Worm (Caenorhabditis elegans) whole organism, L4 larva: ENCODE results near the gene M01H9.3.

Experiments
- F44E2.7 ChIP-seq: fragments of 200-800 bp; sonication (Bioruptor generic); IDR thresholded peaks from 2 replicates; pipeline ENCODE4 v2.1.2; 2022; ENCODE audit warnings: missing genetic modification characterization, missing compliant biosample characterization
- T26A8.4 ChIP-seq: fragments of 200-800 bp; sonication (Bioruptor generic); IDR thresholded peaks from 2 replicates; pipeline ENCODE4 v1.3.6; 2022; ENCODE audit warnings: missing genetic modification characterization, missing compliant biosample characterization
- Y105C5A.15 ChIP-seq: fragments of 200-800 bp; sonication (Bioruptor generic); IDR thresholded peaks from 2 replicates; pipeline ENCODE4 v1.3.6; 2022; ENCODE audit warnings: missing genetic modification characterization, missing compliant biosample characterization
- Y48G9A.11 ChIP-seq: fragments of 200-800 bp; sonication (Bioruptor generic); IDR thresholded peaks from 2 replicates; pipeline ENCODE4 v1.3.6; 2022; ENCODE audit warnings: missing genetic modification reagents, missing genetic modification characterization, missing compliant biosample characterization
- Y5F2A.4 ChIP-seq: fragments of 200-800 bp; sonication (Bioruptor generic); optimal IDR thresholded peaks from 2 replicates; lab custom pipeline; 2018; ENCODE audit warnings: mild to moderate bottlenecking, missing genetic modification characterization, missing compliant biosample characterization
- ZK337.2 ChIP-seq: fragments of 200-800 bp; sonication (Bioruptor generic); IDR thresholded peaks from 2 replicates; pipeline ENCODE4 v1.3.6; 2022; ENCODE audit warnings: missing genetic modification reagents, missing genetic modification characterization, missing compliant biosample characterization
- ZK546.5 ChIP-seq, 2 experiments: sonication (generic microtip); optimal IDR thresholded peaks; 2 replicates each; lab custom pipeline; 2017; ENCODE audit warnings: missing biosample characterization in 2 of 2, missing genetic modification characterization in 2 of 2
- ama-1 ChIP-seq: fragments of 150-350 bp; optimal IDR thresholded peaks from 2 replicates; lab custom pipeline; 2014; ENCODE audit warnings: inconsistent platforms, mixed read lengths
- attf-4 ChIP-seq: sonication (generic microtip); optimal IDR thresholded peaks from 3 replicates; lab custom pipeline; 2017; ENCODE audit warnings: missing biosample characterization, missing genetic modification characterization
- ceh-20 ChIP-seq: fragments of 200-800 bp; sonication (Bioruptor generic); IDR thresholded peaks from 2 replicates; pipeline ENCODE4 v1.3.6; 2022; ENCODE audit warnings: missing genetic modification reagents, missing genetic modification characterization, missing compliant biosample characterization
- ceh-28 ChIP-seq: fragments of 150-350 bp; optimal IDR thresholded peaks from 2 replicates; lab custom pipeline; 2014; ENCODE audit warnings: missing biosample characterization, missing genetic modification reagents, missing genetic modification characterization
- ceh-44 ChIP-seq: fragments of 200-800 bp; sonication (Bioruptor generic); IDR thresholded peaks from 2 replicates; pipeline ENCODE4 v1.3.6; 2022; ENCODE audit warnings: missing genetic modification reagents, missing genetic modification characterization, missing compliant biosample characterization
- ceh-82 ChIP-seq: sonication (generic microtip); optimal IDR thresholded peaks from 2 replicates; lab custom pipeline; 2017; ENCODE audit warnings: missing biosample characterization, missing genetic modification characterization
- ces-1 ChIP-seq: fragments of 150-350 bp; sonication (generic microtip); optimal IDR thresholded peaks from 4 replicates; lab custom pipeline; 2014; ENCODE audit warnings: missing biosample characterization, missing genetic modification reagents, missing genetic modification characterization
- cey-2 ChIP-seq: sonication (generic microtip); optimal IDR thresholded peaks from 3 replicates; lab custom pipeline; 2017; ENCODE audit warnings: missing genetic modification characterization, mild to moderate bottlenecking, missing compliant biosample characterization, antibody characterized with exemption, borderline replicate concordance; ENCODE audit not compliant: insufficient read depth
- ctbp-1 ChIP-seq: fragments of 200-800 bp; sonication (Bioruptor generic); IDR thresholded peaks from 2 replicates; pipeline ENCODE4 v1.3.6; 2022; ENCODE audit warnings: missing genetic modification reagents, missing genetic modification characterization, missing compliant biosample characterization
- daf-8 ChIP-seq: fragments of 200-800 bp; sonication (Bioruptor generic); IDR thresholded peaks from 2 replicates; pipeline ENCODE4 v1.3.6; 2022; ENCODE audit warnings: missing genetic modification characterization, missing compliant biosample characterization
- dmd-6 ChIP-seq: fragments of 200-800 bp; sonication (Bioruptor generic); IDR thresholded peaks from 2 replicates; pipeline ENCODE4 v1.3.6; 2022; ENCODE audit warnings: missing genetic modification reagents, missing genetic modification characterization, missing compliant biosample characterization
- dmd-8 ChIP-seq: fragments of 200-800 bp; sonication (Bioruptor generic); IDR thresholded peaks from 2 replicates; pipeline ENCODE4 v1.3.6; 2022; ENCODE audit warnings: missing genetic modification characterization, missing compliant biosample characterization
- dmd-9 ChIP-seq: fragments of 200-800 bp; sonication (Bioruptor generic); IDR thresholded peaks from 2 replicates; pipeline ENCODE4 v1.3.6; 2022; ENCODE audit warnings: missing genetic modification reagents, missing genetic modification characterization, missing compliant biosample characterization
- dpl-1 ChIP-seq: fragments of 150-350 bp; optimal IDR thresholded peaks from 2 replicates; lab custom pipeline; 2014; ENCODE audit warnings: missing biosample characterization, missing genetic modification reagents, missing genetic modification characterization
- dve-1 ChIP-seq: sonication (generic microtip); optimal IDR thresholded peaks from 2 replicates; lab custom pipeline; 2017; ENCODE audit warnings: antibody characterized with exemption, mild to moderate bottlenecking, missing genetic modification characterization, missing compliant biosample characterization; ENCODE audit not compliant: insufficient read depth
- gei-8 ChIP-seq: fragments of 200-800 bp; sonication (Bioruptor generic); optimal IDR thresholded peaks from 2 replicates; lab custom pipeline; 2018; ENCODE audit warnings: mild to moderate bottlenecking, missing genetic modification characterization, missing compliant biosample characterization
- hlh-11 ChIP-seq: fragments of 200-800 bp; sonication (Bioruptor generic); optimal IDR thresholded peaks from 2 replicates; lab custom pipeline; 2018; ENCODE audit warnings: mild to moderate bottlenecking, missing genetic modification characterization, missing compliant biosample characterization
- hlh-30 ChIP-seq: sonication (generic microtip); optimal IDR thresholded peaks from 2 replicates; lab custom pipeline; 2017; ENCODE audit warnings: antibody characterized with exemption, mild to moderate bottlenecking, missing genetic modification characterization, missing compliant biosample characterization; ENCODE audit not compliant: insufficient read depth
- lim-7 ChIP-seq: fragments of 200-800 bp; sonication (Bioruptor generic); IDR thresholded peaks from 2 replicates; pipeline ENCODE4 v1.3.6; 2022; ENCODE audit warnings: missing genetic modification characterization, missing compliant biosample characterization
- lin-1 ChIP-seq: fragments of 200-800 bp; sonication (Bioruptor generic); IDR thresholded peaks from 2 replicates; pipeline ENCODE4 v1.3.6; 2022; ENCODE audit warnings: missing genetic modification reagents, missing genetic modification characterization, missing compliant biosample characterization
- lin-38 ChIP-seq: fragments of 200-800 bp; sonication (Bioruptor generic); IDR thresholded peaks from 2 replicates; pipeline ENCODE4 v1.3.6; 2022; ENCODE audit warnings: missing genetic modification reagents, missing genetic modification characterization, missing compliant biosample characterization
- lir-3 ChIP-seq: sonication (generic microtip); optimal IDR thresholded peaks from 2 replicates; lab custom pipeline; 2016; ENCODE audit warnings: mild to moderate bottlenecking, missing genetic modification characterization, missing compliant biosample characterization
- lsy-2 ChIP-seq, 2 experiments: fragments of 150-350 bp in 1 of 2; sonication (generic microtip) in 1 of 2; optimal IDR thresholded peaks; 2 replicates each; lab custom pipeline; 2014 to 2017; ENCODE audit warnings: missing biosample characterization in 2 of 2, missing genetic modification characterization in 2 of 2
- mdl-1 ChIP-seq, 2 experiments: fragments of 150-350 bp in 1 of 2; sonication (generic microtip) in 1 of 2; optimal IDR thresholded peaks; 2 replicates each; lab custom pipeline; 2014 to 2017; ENCODE audit warnings: missing biosample characterization in 2 of 2, missing genetic modification characterization in 2 of 2
- mdt-29 ChIP-seq: fragments of 200-800 bp; sonication (Bioruptor generic); IDR thresholded peaks from 2 replicates; pipeline ENCODE4 v1.3.6; 2022; ENCODE audit warnings: missing genetic modification reagents, missing genetic modification characterization, missing compliant biosample characterization
- mep-1 ChIP-seq: fragments of 150-350 bp; sonication (generic microtip); optimal IDR thresholded peaks from 3 replicates; lab custom pipeline; 2014; ENCODE audit warnings: missing biosample characterization, missing genetic modification characterization
- mes-2 ChIP-seq: sonication (generic microtip); optimal IDR thresholded peaks from 2 replicates; lab custom pipeline; 2016; ENCODE audit warnings: missing genotype, mild to moderate bottlenecking, missing genetic modification characterization, missing compliant biosample characterization; ENCODE audit not compliant: poor library complexity, severe bottlenecking
- mxl-2 ChIP-seq: fragments of 200-800 bp; sonication (Bioruptor generic); conservative IDR thresholded peaks from 2 replicates; pipeline ENCODE4 v1.3.6; 2022; ENCODE audit warnings: missing genetic modification reagents, missing genetic modification characterization, missing compliant biosample characterization
- nhr-237 ChIP-seq: sonication (generic microtip); optimal IDR thresholded peaks from 2 replicates; lab custom pipeline; 2017; ENCODE audit warnings: missing biosample characterization, missing genetic modification characterization
- nhr-48 ChIP-seq: sonication (generic microtip); optimal IDR thresholded peaks from 2 replicates; lab custom pipeline; 2016; ENCODE audit warnings: mild to moderate bottlenecking, missing genetic modification characterization, missing compliant biosample characterization
- nhr-6 ChIP-seq: fragments of 150-350 bp; optimal IDR thresholded peaks from 2 replicates; lab custom pipeline; 2014; ENCODE audit warnings: missing biosample characterization, missing genetic modification characterization
- nhr-77 ChIP-seq: fragments of 150-350 bp; optimal IDR thresholded peaks from 2 replicates; lab custom pipeline; 2014; ENCODE audit warnings: missing biosample characterization, missing genetic modification characterization
- snpc-4 ChIP-seq: fragments of 150-350 bp; optimal IDR thresholded peaks from 2 replicates; lab custom pipeline; 2014; ENCODE audit warnings: missing biosample characterization, missing genetic modification characterization
- spr-1 ChIP-seq: sonication (generic microtip); optimal IDR thresholded peaks from 2 replicates; lab custom pipeline; 2016; ENCODE audit warnings: mild to moderate bottlenecking, missing genetic modification characterization, missing compliant biosample characterization
- tra-1 ChIP-seq: fragments of 200-800 bp; sonication (Bioruptor generic); IDR thresholded peaks from 2 replicates; pipeline ENCODE4 v1.3.6; 2022; ENCODE audit warnings: missing genetic modification reagents, missing genetic modification characterization, missing compliant biosample characterization
- vab-7 ChIP-seq: fragments of 200-800 bp; sonication (Bioruptor generic); IDR thresholded peaks from 2 replicates; pipeline ENCODE4 v1.3.6; 2022; ENCODE audit warnings: missing genetic modification reagents, missing genetic modification characterization, missing compliant biosample characterization
- zag-1 ChIP-seq: fragments of 150-350 bp; optimal IDR thresholded peaks from 2 replicates; lab custom pipeline; 2014; ENCODE audit warnings: missing biosample characterization, missing genetic modification characterization
- zfp-3 ChIP-seq: fragments of 200-800 bp; sonication (Bioruptor generic); conservative IDR thresholded peaks from 2 replicates; pipeline ENCODE4 v1.3.6; 2022; ENCODE audit warnings: missing genetic modification reagents, missing genetic modification characterization, missing compliant biosample characterization
- ztf-11 ChIP-seq: fragments of 150-350 bp; optimal IDR thresholded peaks from 2 replicates; lab custom pipeline; 2014; ENCODE audit warnings: missing biosample characterization, missing genetic modification characterization

The M01H9.3 gene

DNA sequence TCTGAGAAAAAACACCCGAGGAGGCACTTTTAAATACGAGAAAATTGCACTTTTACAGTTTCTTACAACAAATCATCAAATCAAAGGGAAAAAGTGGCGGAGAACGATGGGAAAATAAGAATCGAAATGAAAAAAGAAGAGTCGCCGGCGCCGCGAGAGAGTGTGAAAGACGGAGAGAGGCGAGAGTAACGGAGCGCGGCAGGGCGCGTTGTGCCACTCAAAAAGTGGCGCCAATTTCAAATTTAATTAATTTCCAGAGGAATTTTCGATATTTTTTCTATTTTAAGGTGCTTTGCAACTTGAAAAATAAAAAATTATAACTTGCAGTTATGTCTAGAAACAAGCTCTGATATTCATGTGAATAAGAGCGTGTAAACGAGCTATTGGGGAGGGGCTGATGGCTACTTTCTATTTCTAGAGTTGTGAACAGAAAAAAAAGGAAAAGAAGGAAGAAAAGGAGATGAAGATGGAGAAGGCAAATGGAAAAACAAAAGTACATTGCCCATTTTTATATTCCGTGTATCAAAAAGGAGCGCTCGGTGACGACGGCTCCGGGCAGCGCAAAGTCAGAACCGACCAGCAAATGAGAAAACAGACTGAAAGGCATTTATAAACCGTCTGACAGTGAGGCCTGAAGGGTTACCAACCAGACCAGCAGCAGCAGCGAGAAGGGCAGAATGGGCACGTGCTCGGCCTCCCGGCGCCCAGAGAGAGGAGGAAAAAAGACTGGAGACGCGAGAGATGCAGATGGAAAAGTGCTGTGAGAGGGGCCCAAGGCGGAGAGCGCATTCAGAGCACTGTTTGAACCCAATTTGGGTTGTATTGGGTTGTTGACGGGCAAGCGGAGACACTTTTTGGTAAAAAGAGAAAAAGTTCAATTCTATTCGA, 5.7 kb downstream of the M01H9.3 start (continued):
- TF ChIP-seq zfp-3 (GFP tag; lab: Robert Waterston, UW): no peak
- no peak for TF ChIP-seq spr-1 (tag; lab: Kevin White, UChicago)
- TF ChIP-seq daf-8 (GFP tag; lab: Robert Waterston, UW): no peak
- TF ChIP-seq mdt-29: no peak
- peak; percentile 45 for TF ChIP-seq nhr-6
- peak; percentile 68 for TF ChIP-seq lin-38 (GFP tag; lab: Robert Waterston, UW)
- TF ChIP-seq ama-1 (lab: Kevin White, UChicago): peak; percentile 32
- TF ChIP-seq Y105C5A.15: peak; percentile 59; the same call in 1 of the 2 replicates
- TF ChIP-seq cey-2 (tag; lab: Kevin White, UChicago): no peak
- TF ChIP-seq nhr-48 (tag; lab: Kevin White, UChicago): no peak
- peak; percentile 71 to 92 for TF ChIP-seq mdl-1 (tag; optimal IDR thresholded peaks at IDR 0.05; lab: Kevin White, UChicago)
- TF ChIP-seq mxl-2 (GFP tag; lab: Robert Waterston, UW): peak; percentile 65; the same call in 1 of the 2 replicates
- TF ChIP-seq ceh-44: no peak
- no peak for TF ChIP-seq attf-4
- no peak for TF ChIP-seq ZK546.5 (tag; optimal IDR thresholded peaks at IDR 0.05; lab: Kevin White, UChicago)
- TF ChIP-seq F44E2.7 (GFP tag; lab: Robert Waterston, UW): no peak
- TF ChIP-seq dmd-6 (GFP tag; lab: Robert Waterston, UW): peak; percentile 45
- peak; percentile 48 for TF ChIP-seq mes-2 (tag; lab: Kevin White, UChicago)
- no peak for TF ChIP-seq dve-1 (tag; lab: Kevin White, UChicago)
- no peak for TF ChIP-seq dmd-9
- TF ChIP-seq nhr-237 (tag; lab: Kevin White, UChicago): no peak
- TF ChIP-seq Y48G9A.11 (GFP tag; lab: Robert Waterston, UW): 0 out of 2 replicates have a peak, but pooled peaks have one; percentile 17
- TF ChIP-seq ctbp-1 (GFP tag; lab: Robert Waterston, UW): peak; percentile 35; the same call in 1 of the 2 replicates
- 0 out of 2 replicates have a peak, but pooled peaks have one; percentile 27 for TF ChIP-seq T26A8.4 (GFP tag; lab: Robert Waterston, UW)
- peak; percentile 45; the same call in 1 of the 2 replicates for TF ChIP-seq lim-7 (GFP tag; lab: Robert Waterston, UW)
- TF ChIP-seq lsy-2 (tag; optimal IDR thresholded peaks at IDR 0.05; lab: Kevin White, UChicago): peak in 1 of 2 experiments; percentile 40
- no peak for TF ChIP-seq lir-3 (tag; lab: Kevin White, UChicago)
- no peak for TF ChIP-seq gei-8 (GFP tag; lab: Kevin White, UChicago)
- peak; percentile 56 for TF ChIP-seq dpl-1 (GFP tag; lab: Kevin White, UChicago)
- peak; percentile 47; the same call in 1 of the 2 replicates for TF ChIP-seq ZK337.2 (GFP tag; lab: Robert Waterston, UW)
- no peak for TF ChIP-seq vab-7 (GFP tag; lab: Robert Waterston, UW)
- TF ChIP-seq, all 104 proteins: peak for 40

DNA sequence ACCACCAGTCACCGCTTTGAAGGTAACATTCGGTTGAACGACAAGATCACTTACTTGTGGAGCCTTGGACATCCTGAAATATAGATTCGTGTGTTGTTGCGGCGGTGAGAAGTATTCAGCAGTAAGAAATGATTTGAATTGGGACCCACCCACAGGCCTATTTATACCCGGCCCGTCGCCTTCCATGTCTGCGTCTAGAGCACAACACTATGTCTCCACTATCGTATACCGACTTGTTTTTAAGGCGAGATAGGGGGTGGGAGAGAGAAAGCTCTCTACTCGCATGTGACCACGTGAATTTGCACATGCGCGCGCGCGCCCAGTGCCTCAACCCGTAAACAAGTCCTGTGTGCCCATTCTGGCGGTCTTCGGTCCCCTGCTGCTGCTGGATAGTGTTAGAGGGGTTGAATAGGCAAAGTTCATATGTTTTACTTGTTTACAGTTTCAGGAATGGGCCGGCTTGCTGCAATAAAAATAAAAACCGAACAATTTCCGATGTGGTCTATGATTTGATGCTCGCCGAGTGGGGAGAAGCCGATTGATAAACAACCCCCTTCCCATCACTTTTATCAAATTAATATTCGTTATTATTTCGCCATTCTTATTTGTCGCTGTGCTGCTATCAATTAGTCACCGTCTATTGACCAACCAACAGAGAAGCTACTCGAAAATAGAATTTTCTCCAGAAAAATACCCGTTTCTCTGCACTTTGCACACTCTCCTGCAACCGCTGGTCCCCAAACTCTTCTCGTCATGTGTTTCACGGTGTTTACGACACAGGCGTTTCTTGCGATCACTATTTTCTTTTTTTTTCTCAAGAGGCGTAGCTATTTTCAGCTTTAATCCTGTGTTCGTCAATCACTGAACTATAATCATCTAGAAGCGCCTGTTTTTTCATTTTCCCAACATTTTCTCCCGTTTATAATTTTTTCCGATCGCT, 6.8 kb downstream of the M01H9.3 start:
- TF ChIP-seq hlh-30 (tag; lab: Kevin White, UChicago) (peak; percentile 97), ceh-82 (tag; lab: Kevin White, UChicago) (no peak), lin-1 (GFP tag; lab: Robert Waterston, UW) (peak; percentile 25; the same call in 1 of the 2 replicates), ZK546.5 (tag; optimal IDR thresholded peaks at IDR 0.05; lab: Kevin White, UChicago) (no peak), mep-1 (tag; lab: Kevin White, UChicago) (peak; percentile 58), hlh-11 (tag; lab: Kevin White, UChicago) (peak; percentile 86), nhr-77 (tag; lab: Kevin White, UChicago) (no peak), ces-1 (GFP tag; lab: Kevin White, UChicago) (no peak), zag-1 (tag; lab: Kevin White, UChicago) (no peak), ztf-11 (no peak), dmd-8 (GFP tag; lab: Robert Waterston, UW) (no peak), tra-1 (peak; percentile 65), snpc-4 (no peak), Y5F2A.4 (GFP tag; lab: Kevin White, UChicago) (no peak), nhr-48 (tag; lab: Kevin White, UChicago) (no peak), ceh-28 (no peak), ceh-20 (GFP tag; lab: Robert Waterston, UW) (peak; percentile 53), ctbp-1 (GFP tag; lab: Robert Waterston, UW) (no peak; the same call in none of the 2 replicates), lir-3 (tag; lab: Kevin White, UChicago) (no peak)
